Worm (Caenorhabditis elegans): ENCODE results near the gene Y54G9A.9.

The Y54G9A.9 gene

DNA sequence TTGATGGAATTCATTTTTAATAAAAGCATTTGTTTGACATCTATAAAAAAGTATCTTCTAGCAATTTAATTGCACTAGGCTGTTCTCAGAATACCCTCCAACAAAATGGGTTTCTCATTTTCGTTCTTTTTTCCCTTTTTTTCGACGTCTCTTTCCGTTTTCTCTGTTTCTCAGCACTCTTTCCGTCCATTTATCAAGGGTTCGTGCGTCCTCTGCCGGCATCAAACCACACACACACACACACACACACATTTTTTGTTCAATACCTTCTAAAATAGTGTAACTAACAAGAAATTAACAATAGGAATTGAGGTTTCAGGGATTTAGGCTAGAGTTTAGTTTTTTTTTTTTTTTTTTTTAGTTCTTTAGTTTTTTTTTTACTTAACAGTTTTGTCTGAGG is 26.7 kb downstream of the Y54G9A.9 start:
- peak; percentile 6 for TF ChIP-seq nhr-28 (tag; optimal IDR thresholded peaks at IDR 0.05)
- TF ChIP-seq aha-1 (tag) = peak; percentile 79
- peak in 1 of 2 experiments; percentile 46 for TF ChIP-seq lsy-2 (tag; optimal IDR thresholded peaks at IDR 0.05)
- peak; percentile 30 for TF ChIP-seq mes-2 (tag; optimal IDR thresholded peaks at IDR 0.05; ENCODE audit: poor library complexity, severe bottlenecking)
- TF ChIP-seq mep-1 (tag; optimal IDR thresholded peaks at IDR 0.05) = peak; percentile 15
- TF ChIP-seq hmg-1.1 (GFP tag; IDR thresholded peaks at IDR 0.05) = 0 out of 2 replicates have a peak, but pooled peaks have one; percentile 19
- no peak for TF ChIP-seq nhr-237 (tag; optimal IDR thresholded peaks at IDR 0.05)
- no peak for TF ChIP-seq F49E8.2 (tag; optimal IDR thresholded peaks at IDR 0.05; ENCODE audit: borderline replicate concordance)

DNA sequence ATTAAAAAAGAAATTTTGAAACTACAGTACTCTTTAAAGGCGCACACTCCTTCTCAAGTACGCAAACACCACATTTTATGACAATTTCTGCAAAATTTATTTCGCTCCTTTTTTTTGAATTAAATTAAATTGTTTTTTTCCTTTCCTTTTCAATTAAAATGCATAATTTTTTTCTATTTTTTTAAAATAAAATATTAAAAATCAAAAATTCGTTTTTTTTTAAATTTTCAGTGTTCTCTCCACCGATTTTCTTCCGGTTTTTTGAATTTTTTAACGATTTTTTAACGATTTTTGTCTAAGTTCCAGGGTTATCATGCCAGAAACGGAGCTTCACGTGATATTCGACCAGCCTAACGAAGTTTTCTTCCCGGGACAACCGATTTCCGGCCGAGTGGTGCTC is 28.6 kb downstream of the Y54G9A.9 start, which contains the start of gene arrd-13:
TSS of gene arrd-13 (plus strand) at position 301 of the 400 bp plus-strand sequence.
- TF ChIP-seq ceh-44 (GFP tag; IDR thresholded peaks at IDR 0.05) (no peak), mdt-29 (GFP tag; IDR thresholded peaks at IDR 0.05) (no peak), R02D3.7 (tag; optimal IDR thresholded peaks at IDR 0.05) (no peak), fkh-10 (GFP tag; optimal IDR thresholded peaks at IDR 0.05) (no peak), snpc-1.2 (GFP tag; IDR thresholded peaks at IDR 0.05) (no peak)

DNA sequence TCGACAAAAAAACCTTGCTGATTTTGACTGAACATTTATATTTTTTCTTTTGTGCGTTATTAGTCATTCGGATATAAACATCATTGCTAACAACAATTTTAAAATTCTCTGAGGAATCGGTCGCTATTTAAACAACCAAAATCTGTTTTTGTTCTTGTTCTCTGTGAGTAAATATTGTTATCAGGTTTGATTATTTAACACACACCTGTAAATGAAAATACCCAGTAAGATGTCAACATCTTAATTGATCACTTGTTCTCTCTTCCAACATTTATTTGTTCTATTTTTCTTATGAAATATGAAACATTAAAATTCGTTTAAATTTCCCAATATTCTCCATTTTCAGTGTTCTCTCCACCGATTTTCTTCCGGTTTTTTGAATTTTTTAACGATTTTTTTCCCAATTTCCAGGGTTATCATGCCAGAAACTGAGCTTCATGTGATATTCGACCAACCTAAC is 33.5 kb downstream of the Y54G9A.9 start, which contains the start of gene arrd-11:
TSS of gene arrd-11 (plus strand) at position 410 of the 460 bp plus-strand sequence.
- no peak for TF ChIP-seq Y75B8A.6 (GFP tag; IDR thresholded peaks at IDR 0.05)
- TF ChIP-seq daf-16 (GFP tag; optimal IDR thresholded peaks at IDR 0.05) = no peak
- TF ChIP-seq daf-16 (tag; optimal IDR thresholded peaks at IDR 0.05) = peak; percentile 89
- no peak for TF ChIP-seq madf-5 (GFP tag; IDR thresholded peaks at IDR 0.05)
- TF ChIP-seq nhr-25 (tag; optimal IDR thresholded peaks at IDR 0.05; ENCODE audit: borderline replicate concordance, insufficient read depth) = no peak
- no peak for TF ChIP-seq nhr-11 (tag; optimal IDR thresholded peaks at IDR 0.05)
- TF ChIP-seq F10B5.3 (tag; optimal IDR thresholded peaks at IDR 0.05) = no peak
- TF ChIP-seq dmd-8 (GFP tag; IDR thresholded peaks at IDR 0.05) = no peak

DNA sequence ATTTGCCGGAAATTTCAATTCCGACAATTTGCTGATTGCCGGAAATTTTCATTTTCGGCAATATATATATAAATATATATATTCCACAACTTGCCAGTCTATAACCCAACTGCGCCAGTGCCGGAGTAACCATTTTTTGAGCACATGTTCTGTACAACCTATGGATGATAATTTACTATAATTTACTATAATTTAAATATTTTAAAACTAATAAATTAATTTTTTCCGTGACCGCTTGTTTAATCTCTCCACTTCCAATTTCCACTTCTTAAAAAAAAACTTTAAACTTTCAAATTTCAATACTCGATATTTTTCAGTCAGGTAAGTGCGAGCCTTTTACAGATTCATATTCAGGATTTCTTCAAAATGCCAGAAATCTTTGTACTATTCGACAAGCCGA is 36.4 kb downstream of the Y54G9A.9 start, which contains the start of gene arrd-12:
TSS of gene arrd-12 (plus strand) at position 301 of the 400 bp plus-strand sequence.
- TF ChIP-seq lsy-2 (tag; optimal IDR thresholded peaks at IDR 0.05) = no peak
- no peak for TF ChIP-seq mes-2 (tag; optimal IDR thresholded peaks at IDR 0.05; ENCODE audit: poor library complexity, severe bottlenecking)
- no peak for TF ChIP-seq F37D6.2 (tag; optimal IDR thresholded peaks at IDR 0.05)
- TF ChIP-seq nhr-28 (tag; optimal IDR thresholded peaks at IDR 0.05) = no peak
- no peak for TF ChIP-seq ceh-32 (tag; optimal IDR thresholded peaks at IDR 0.05; ENCODE audit: poor library complexity)
- TF ChIP-seq nhr-11 (tag; optimal IDR thresholded peaks at IDR 0.05) = no peak
- no peak for TF ChIP-seq mep-1 (tag; optimal IDR thresholded peaks at IDR 0.05)

DNA sequence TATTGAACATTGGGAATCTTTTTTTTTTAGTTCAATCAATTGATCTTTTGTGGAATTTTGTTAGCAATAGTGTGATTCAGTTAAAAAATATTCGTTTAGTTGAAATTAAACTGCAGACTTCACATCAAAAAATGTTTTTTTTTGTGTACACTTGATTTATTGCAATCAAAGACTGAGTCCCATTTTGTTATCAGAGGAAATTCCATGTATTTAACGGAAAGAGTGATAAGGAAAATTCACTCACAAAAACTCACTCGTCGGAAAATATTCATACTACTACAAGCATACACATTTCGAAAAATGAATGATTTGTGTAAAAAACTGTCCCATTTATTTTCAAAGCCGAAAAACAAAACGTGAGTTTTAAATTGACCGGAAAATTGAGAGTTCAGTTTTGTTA is 41.8 kb downstream of the Y54G9A.9 start, which contains the start of gene C01B9.1:
TSS of gene C01B9.1 (plus strand) at position 241 of the 400 bp plus-strand sequence.
- TF ChIP-seq ceh-32 (tag; optimal IDR thresholded peaks at IDR 0.05; ENCODE audit: poor library complexity) (no peak), R02D3.7 (tag; optimal IDR thresholded peaks at IDR 0.05) (no peak), dpl-1 (GFP tag; optimal IDR thresholded peaks at IDR 0.05) (no peak), lin-38 (GFP tag; IDR thresholded peaks at IDR 0.05) (no peak), pqm-1 (tag; optimal IDR thresholded peaks at IDR 0.05) (peak; percentile 81), daf-16 (GFP tag; optimal IDR thresholded peaks at IDR 0.05) (no peak), daf-16 (tag; optimal IDR thresholded peaks at IDR 0.05) (peak; percentile 49), nhr-77 (tag; optimal IDR thresholded peaks at IDR 0.05) (peak; percentile 36), ceh-20 (GFP tag; IDR thresholded peaks at IDR 0.05) (no peak), nhr-28 (tag; optimal IDR thresholded peaks at IDR 0.05) (peak; percentile 68), zag-1 (tag; optimal IDR thresholded peaks at IDR 0.05) (no peak), nhr-25 (tag; optimal IDR thresholded peaks at IDR 0.05; ENCODE audit: borderline replicate concordance, insufficient read depth) (no peak)

DNA sequence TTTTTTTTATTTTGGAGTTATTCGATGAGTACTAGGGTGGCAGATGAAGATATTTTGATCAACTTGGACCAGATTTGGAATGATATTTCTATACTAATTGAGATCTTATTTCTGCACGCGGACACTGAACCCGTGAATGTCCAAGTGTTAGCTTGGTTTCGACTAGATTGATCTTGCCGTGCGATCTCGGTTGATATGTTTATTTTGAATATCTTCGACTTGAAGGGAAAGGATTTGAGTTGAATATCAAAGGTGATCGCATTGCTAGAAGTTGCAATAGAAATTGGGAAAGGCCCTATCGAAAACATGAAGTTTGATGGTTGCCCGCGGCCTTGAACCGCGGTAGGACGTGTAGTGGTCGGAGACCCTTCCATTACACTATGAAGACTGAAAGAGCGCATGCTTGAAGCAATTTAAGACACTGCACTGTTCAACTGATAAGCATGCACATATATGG is 51.3 kb downstream of the Y54G9A.9 start:
- TF ChIP-seq ZK546.5 (tag; optimal IDR thresholded peaks at IDR 0.05) (no peak), saeg-2 (GFP tag; IDR thresholded peaks at IDR 0.05) (no peak), daf-16 (GFP tag; optimal IDR thresholded peaks at IDR 0.05) (peak in 1 of 2 experiments; percentile 58), daf-16 (tag; optimal IDR thresholded peaks at IDR 0.05) (peak; percentile 85), nhr-10 (tag; optimal IDR thresholded peaks at IDR 0.05) (peak; percentile 21), daf-19 (GFP tag; conservative IDR thresholded peaks at IDR 0.05) (peak; percentile 75; the same call in 1 of the 2 replicates), aly-2 (tag; optimal IDR thresholded peaks at IDR 0.05) (no peak), spr-3 (GFP tag; optimal IDR thresholded peaks at IDR 0.05) (peak; percentile 32), tag-97 (GFP tag; IDR thresholded peaks at IDR 0.05) (no peak), attf-4 (tag; optimal IDR thresholded peaks at IDR 0.05) (no peak), F37D6.2 (tag; optimal IDR thresholded peaks at IDR 0.05) (no peak), R02D3.7 (tag; optimal IDR thresholded peaks at IDR 0.05) (no peak), zfp-3 (GFP tag; conservative IDR thresholded peaks at IDR 0.05) (no peak), pha-4 (GFP tag; IDR thresholded peaks at IDR 0.05) (peak; percentile 40; the same call in 1 of the 2 replicates), pha-4 (tag; optimal IDR thresholded peaks at IDR 0.05) (no peak)

All from whole organism, L4 larva.